Worm (Caenorhabditis elegans) whole organism, young adult: ENCODE data around the gene F47C12.8.

ENCODE experiments used
- F52B5.7 ChIP-seq: sonication (generic microtip); optimal IDR thresholded peaks from 2 replicates; lab custom pipeline; 2016; ENCODE audit warnings: mild to moderate bottlenecking, missing genetic modification characterization, missing compliant biosample characterization
- dox-1 ChIP-seq: fragments of 200-800 bp; sonication (Bioruptor generic); IDR thresholded peaks from 2 replicates; pipeline ENCODE4 v1.3.6; 2022; ENCODE audit warnings: missing genetic modification reagents, missing genetic modification characterization, missing compliant biosample characterization
- madf-10 ChIP-seq: sonication (generic microtip); optimal IDR thresholded peaks from 2 replicates; lab custom pipeline; 2016; ENCODE audit warnings: mild to moderate bottlenecking, missing genetic modification characterization, missing compliant biosample characterization
- madf-3 ChIP-seq: fragments of 200-800 bp; sonication (Bioruptor generic); IDR thresholded peaks from 2 replicates; pipeline ENCODE4 v1.3.6; 2022; ENCODE audit warnings: missing genetic modification reagents, missing genetic modification characterization, missing compliant biosample characterization
- sea-2 ChIP-seq: fragments of 200-800 bp; sonication (Bioruptor generic); IDR thresholded peaks from 2 replicates; pipeline ENCODE4 v1.3.6; 2022; ENCODE audit warnings: missing genetic modification characterization, missing compliant biosample characterization
- somi-1 ChIP-seq: fragments of 200-800 bp; sonication (Bioruptor generic); optimal IDR thresholded peaks from 2 replicates; lab custom pipeline; 2018; ENCODE audit warnings: mild to moderate bottlenecking, missing genetic modification characterization, missing compliant biosample characterization
- unc-130 ChIP-seq: sonication (generic microtip); optimal IDR thresholded peaks from 2 replicates; lab custom pipeline; 2016; ENCODE audit warnings: missing genetic modification reagents, missing genetic modification characterization, missing compliant biosample characterization

DNA sequence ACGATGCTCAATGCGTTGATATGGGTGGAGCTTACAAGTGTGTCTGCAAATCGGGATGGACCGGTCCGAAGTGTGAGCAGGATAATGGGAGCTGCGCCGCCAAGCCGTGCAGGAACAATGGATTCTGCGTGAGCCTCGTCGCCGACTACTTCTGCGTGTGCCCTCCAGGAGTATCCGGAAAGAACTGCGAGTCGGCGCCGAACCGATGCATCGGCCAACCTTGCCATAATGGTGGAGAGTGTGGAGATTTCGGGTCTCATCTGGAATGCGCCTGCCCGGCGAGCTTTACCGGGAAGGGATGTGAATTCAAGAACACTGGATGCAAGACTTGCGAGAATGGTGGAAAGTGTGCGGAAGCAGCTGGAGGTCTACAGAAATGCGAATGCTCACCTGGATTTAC is 11.5 kb upstream of the F47C12.8 start:
- TF ChIP-seq dox-1 (GFP tag; lab: Robert Waterston, UW): no peak
- TF ChIP-seq unc-130 (GFP tag; lab: Kevin White, UChicago): no peak
- no peak for TF ChIP-seq madf-10 (tag; lab: Kevin White, UChicago)
- no peak for TF ChIP-seq sea-2
- TF ChIP-seq madf-3 (GFP tag; lab: Robert Waterston, UW): no peak
- TF ChIP-seq F52B5.7: no peak
- no peak for TF ChIP-seq somi-1
